Fruit fly (Drosophila melanogaster) whole organism, pupa: Measurements from ENCODE around the gene inaF-D.
A peak's percentile ranks its signal among the peaks of the same experiment; 100 is the strongest.
"Not testable (repeated sequence)": the region's sequence is repeated elsewhere in the genome, so short reads cannot be mapped to it uniquely, and the experiment has no call there.

ENCODE experiments used
- CG10348 ChIP-seq: fragments of 200-800 bp; sonication (Bioruptor generic); IDR thresholded peaks from 2 replicates; pipeline ENCODE4 v1.3.6; 2022; ENCODE audit warnings: missing biosample characterization, missing genetic modification characterization
- CG12605 ChIP-seq: fragments of 200-800 bp; sonication (Bioruptor generic); IDR thresholded peaks from 2 replicates; pipeline ENCODE4 v1.3.6; 2022; ENCODE audit warnings: missing biosample characterization, missing genetic modification characterization
- CG13204 ChIP-seq: fragments of 200-800 bp; sonication (Bioruptor generic); optimal IDR thresholded peaks from 2 replicates; lab custom pipeline; 2018; ENCODE audit warnings: missing biosample characterization, mild to moderate bottlenecking, missing genetic modification characterization, moderate library complexity
- CG14655 ChIP-seq: fragments of 200-800 bp; sonication (Bioruptor generic); optimal IDR thresholded peaks from 3 replicates; lab custom pipeline; 2017; ENCODE audit warnings: mild to moderate bottlenecking, missing biosample characterization, missing genetic modification reagents, missing genetic modification characterization
- CG15710 ChIP-seq: fragments of 200-800 bp; sonication (Bioruptor generic); optimal IDR thresholded peaks from 2 replicates; lab custom pipeline; 2018; ENCODE audit warnings: missing biosample characterization, mild to moderate bottlenecking, missing genetic modification characterization, moderate library complexity
- CG17806 ChIP-seq: fragments of 200-800 bp; sonication (Bioruptor generic); optimal IDR thresholded peaks from 2 replicates; lab custom pipeline; 2018; ENCODE audit warnings: missing biosample characterization, mild to moderate bottlenecking, missing genetic modification characterization, moderate library complexity
- CG32121 ChIP-seq: fragments of 200-800 bp; sonication (Bioruptor generic); IDR thresholded peaks from 2 replicates; pipeline ENCODE4 v1.3.6; 2022; ENCODE audit warnings: missing biosample characterization, missing genetic modification characterization
- CG34367 ChIP-seq: fragments of 200-800 bp; sonication (Bioruptor generic); optimal IDR thresholded peaks from 2 replicates; lab custom pipeline; 2018; ENCODE audit warnings: missing biosample characterization, mild to moderate bottlenecking, missing genetic modification characterization
- CG4496 ChIP-seq: fragments of 200-800 bp; sonication (Bioruptor generic); IDR thresholded peaks from 3 replicates; pipeline ENCODE4 v1.3.6; 2022; ENCODE audit warnings: missing biosample characterization, missing genetic modification characterization
- CG8159 ChIP-seq: fragments of 200-800 bp; sonication (Bioruptor generic); optimal IDR thresholded peaks from 3 replicates; lab custom pipeline; 2018; ENCODE audit warnings: missing biosample characterization, mild to moderate bottlenecking, missing genetic modification characterization, moderate library complexity
- CG8301 ChIP-seq: fragments of 200-800 bp; sonication (Bioruptor generic); optimal IDR thresholded peaks from 2 replicates; lab custom pipeline; 2018; ENCODE audit warnings: missing biosample characterization, mild to moderate bottlenecking, missing genetic modification characterization
- CG9948 ChIP-seq: fragments of 200-800 bp; sonication (Bioruptor generic); optimal IDR thresholded peaks from 2 replicates; lab custom pipeline; 2018; ENCODE audit warnings: missing biosample characterization, mild to moderate bottlenecking, missing genetic modification characterization, moderate library complexity
- D1 ChIP-seq: fragments of 200-800 bp; sonication (Bioruptor generic); optimal IDR thresholded peaks from 2 replicates; lab custom pipeline; 2018; ENCODE audit warnings: missing biosample characterization, mild to moderate bottlenecking, missing genetic modification characterization, moderate library complexity
- EcR ChIP-seq: fragments of 200-800 bp; sonication (Bioruptor generic); optimal IDR thresholded peaks from 3 replicates; lab custom pipeline; 2019; ENCODE audit warnings: missing biosample characterization, missing genetic modification characterization, mild to moderate bottlenecking, moderate library complexity, missing genetic modification reagents
- Ets98B ChIP-seq: fragments of 200-800 bp; sonication (Bioruptor generic); IDR thresholded peaks from 2 replicates; pipeline ENCODE4 v1.3.6; 2022; ENCODE audit warnings: missing biosample characterization, missing genetic modification characterization
- Pif1A ChIP-seq: fragments of 200-800 bp; sonication (Bioruptor generic); optimal IDR thresholded peaks from 3 replicates; lab custom pipeline; 2016; ENCODE audit warnings: missing biosample characterization, missing genetic modification characterization
- Pif1B ChIP-seq: fragments of 200-800 bp; sonication (Bioruptor generic); optimal IDR thresholded peaks from 3 replicates; lab custom pipeline; 2016; ENCODE audit warnings: missing biosample characterization, missing genetic modification characterization
- Snoo ChIP-seq: fragments of 200-800 bp; sonication (Bioruptor generic); optimal IDR thresholded peaks from 3 replicates; lab custom pipeline; 2017; ENCODE audit warnings: missing biosample characterization, mild to moderate bottlenecking, missing genetic modification characterization, inconsistent platforms
- fd96Ca ChIP-seq: fragments of 200-800 bp; sonication (Bioruptor generic); IDR thresholded peaks from 3 replicates; pipeline ENCODE4 v1.3.6; 2022; ENCODE audit warnings: missing biosample characterization, missing genetic modification characterization
- gl ChIP-seq: fragments of 200-800 bp; sonication (Bioruptor generic); optimal IDR thresholded peaks from 2 replicates; lab custom pipeline; 2018; ENCODE audit warnings: missing biosample characterization, mild to moderate bottlenecking, missing genetic modification characterization
- rn ChIP-seq: fragments of 200-800 bp; sonication (Bioruptor generic); IDR thresholded peaks from 2 replicates; pipeline ENCODE4 v1.3.6; 2022; ENCODE audit warnings: missing biosample characterization, missing genetic modification characterization

The inaF-D gene

DNA sequence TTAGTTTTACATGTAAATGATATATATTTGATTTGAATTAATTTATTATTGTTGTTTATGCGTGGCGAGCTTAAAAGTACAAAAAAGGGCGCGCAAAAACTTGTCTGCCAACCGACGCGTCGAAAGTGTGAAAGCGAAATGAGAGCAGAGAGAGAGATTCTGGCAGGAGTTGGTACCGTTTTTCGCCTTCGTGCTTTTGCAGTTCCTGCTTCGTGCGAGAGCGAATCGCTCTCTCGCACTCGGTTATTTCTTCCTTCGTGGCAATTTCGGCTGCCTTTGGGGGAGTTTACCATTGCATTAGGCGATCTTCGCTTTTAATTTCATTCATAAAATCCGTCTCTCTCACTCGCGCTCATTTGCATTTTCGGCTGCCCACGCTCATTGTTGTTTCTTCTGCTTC is at the start of gene inaF-D:
Gene inaF-D (minus strand): TSS at position 101 of the 400 bp plus-strand sequence.
- TF ChIP-seq Snoo = no peak
- no peak for TF ChIP-seq CG34367 (tag; lab: Kevin White, UChicago)
- no peak for TF ChIP-seq gl
- no peak for TF ChIP-seq EcR (GFP tag; lab: Kevin White, UChicago)
- no peak for TF ChIP-seq CG15710 (tag; lab: Kevin White, UChicago)
- TF ChIP-seq CG4496 (GFP tag; lab: Robert Waterston, UW) = no peak
- no peak for TF ChIP-seq CG8159 (tag; lab: Kevin White, UChicago)
- TF ChIP-seq Pif1B = no peak
- no peak for TF ChIP-seq CG13204 (GFP tag; lab: Kevin White, UChicago)
- no peak for TF ChIP-seq Ets98B
- no peak for TF ChIP-seq CG9948 (tag; lab: Kevin White, UChicago)
- TF ChIP-seq D1 (tag; lab: Kevin White, UChicago) = no peak
- TF ChIP-seq CG32121 (GFP tag; lab: Robert Waterston, UW) = no peak
- TF ChIP-seq CG8301 (tag; lab: Kevin White, UChicago) = no peak
- TF ChIP-seq CG12605 (GFP tag; lab: Robert Waterston, UW) = no peak
- TF ChIP-seq fd96Ca = no peak
- TF ChIP-seq CG10348 (GFP tag; lab: Robert Waterston, UW) = no peak
- no peak for TF ChIP-seq Pif1A

DNA sequence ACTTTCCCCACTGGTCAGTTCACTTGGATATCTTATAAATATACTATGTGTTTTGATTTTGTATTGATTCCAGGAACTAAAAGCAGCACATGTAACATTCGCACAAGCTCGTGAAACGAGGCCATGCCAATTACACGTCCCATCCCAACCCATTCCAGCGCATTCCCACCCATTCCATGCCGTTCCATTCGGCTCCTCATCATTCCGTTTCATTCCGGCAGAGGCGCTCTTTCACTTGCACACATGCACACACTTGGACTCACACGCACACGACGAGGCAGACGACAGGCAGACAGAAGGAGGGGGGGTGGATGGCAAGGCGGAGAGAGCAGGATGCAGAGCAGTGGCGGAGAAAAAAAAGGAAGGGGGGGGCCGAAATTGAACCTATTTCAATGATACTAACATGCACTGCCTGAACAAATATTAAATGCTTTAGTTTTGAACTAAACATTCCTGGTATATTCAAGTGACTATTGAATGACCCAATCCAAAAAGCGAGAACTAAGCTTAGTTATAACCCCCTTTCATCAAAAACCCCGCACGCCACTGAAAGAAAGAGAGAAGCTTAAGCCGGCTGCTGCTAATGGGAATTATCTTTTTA is 47.2 kb upstream of the inaF-D start:
- peak; percentile 72 for TF ChIP-seq CG10348 (GFP tag; lab: Robert Waterston, UW)
- TF ChIP-seq CG15710 (tag; lab: Kevin White, UChicago) = peak; percentile 96
- TF ChIP-seq gl = peak; percentile 86
- peak; percentile 95 for TF ChIP-seq CG8159 (tag; lab: Kevin White, UChicago)
- TF ChIP-seq CG12605 (GFP tag; lab: Robert Waterston, UW) = peak; percentile 92
- TF ChIP-seq CG4496 (GFP tag; lab: Robert Waterston, UW) = peak; percentile 92
- peak; percentile 80 for TF ChIP-seq CG32121 (GFP tag; lab: Robert Waterston, UW)
- TF ChIP-seq Pif1A = peak; percentile 92
- peak; percentile 97 for TF ChIP-seq Snoo
- peak; percentile 86 for TF ChIP-seq Pif1B
- TF ChIP-seq fd96Ca = peak; percentile 96
- TF ChIP-seq CG9948 (tag; lab: Kevin White, UChicago) = peak; percentile 95
- peak; percentile 96 for TF ChIP-seq CG14655 (GFP tag; lab: Kevin White, UChicago)
- peak; percentile 93 for TF ChIP-seq CG17806 (tag; lab: Kevin White, UChicago)
- TF ChIP-seq CG13204 (GFP tag; lab: Kevin White, UChicago) = peak; percentile 92
- TF ChIP-seq CG34367 (tag; lab: Kevin White, UChicago) = peak; percentile 95
- no peak for TF ChIP-seq EcR (GFP tag; lab: Kevin White, UChicago)
- TF ChIP-seq D1 (tag; lab: Kevin White, UChicago) = peak; percentile 71
- peak; percentile 79 for TF ChIP-seq rn (GFP tag; lab: Robert Waterston, UW)
- TF ChIP-seq Ets98B = peak; percentile 90
- TF ChIP-seq CG8301 (tag; lab: Kevin White, UChicago) = peak; percentile 94

DNA sequence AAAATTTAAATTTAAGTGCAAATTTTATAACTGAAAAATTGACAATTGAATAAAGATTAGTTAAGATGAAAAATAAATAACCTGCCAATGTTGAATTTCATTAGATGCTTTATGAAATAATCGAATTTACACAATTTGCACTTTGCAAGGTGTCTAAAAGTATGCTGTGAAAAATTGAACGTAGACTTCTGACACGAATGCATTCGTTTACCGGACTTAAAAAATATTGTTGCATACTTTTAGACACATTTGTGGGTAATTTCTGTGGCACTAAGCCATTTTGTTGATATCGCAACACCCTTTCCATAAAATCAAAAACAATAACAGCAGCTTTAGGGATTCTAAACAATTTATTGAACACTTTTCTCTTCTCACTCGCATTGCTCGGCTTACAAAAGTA is 40.5 kb upstream of the inaF-D start:
- TF ChIP-seq CG10348 (GFP tag; lab: Robert Waterston, UW) (no peak), CG13204 (GFP tag; lab: Kevin White, UChicago) (no peak), gl (no peak)

DNA sequence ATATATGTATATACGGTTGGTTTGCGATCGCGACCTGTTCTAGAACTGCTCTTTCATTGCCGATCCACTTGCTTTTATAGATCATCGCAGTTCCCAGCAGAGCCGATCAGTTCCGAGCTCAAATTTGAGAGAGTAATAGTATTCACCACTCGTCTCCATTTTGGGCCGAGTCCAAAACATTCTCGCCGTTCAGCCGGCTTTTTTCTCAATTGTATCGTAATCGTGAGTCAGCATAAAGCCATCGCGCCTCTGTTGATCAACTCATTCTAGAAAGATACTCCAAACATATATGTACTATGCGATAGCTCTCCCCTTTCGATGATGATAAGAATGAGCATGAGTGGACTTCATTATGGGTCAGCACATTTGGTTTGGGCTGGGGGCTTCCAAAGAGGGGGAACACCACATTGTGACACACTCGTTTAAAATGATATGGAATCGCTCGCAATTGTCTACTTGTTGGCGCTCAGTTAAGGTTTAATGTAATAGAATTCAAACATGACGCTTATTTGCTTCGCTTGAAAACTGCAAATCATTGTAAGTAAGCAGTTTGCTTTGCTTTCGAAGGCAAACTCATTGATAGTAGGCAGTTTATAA is 35.7 kb upstream of the inaF-D start, which contains the start of gene CG9360:
Gene CG9360 (minus strand): TSS at position 51 of the 597 bp plus-strand sequence.
- TF ChIP-seq Pif1A = no peak
- 0 out of 3 replicates have a peak, but pooled peaks have one; percentile 18 for TF ChIP-seq CG4496 (GFP tag; lab: Robert Waterston, UW)
- no peak for TF ChIP-seq CG9948 (tag; lab: Kevin White, UChicago)
- TF ChIP-seq Snoo = no peak
- no peak for TF ChIP-seq CG8301 (tag; lab: Kevin White, UChicago)
- no peak for TF ChIP-seq CG32121 (GFP tag; lab: Robert Waterston, UW)

DNA sequence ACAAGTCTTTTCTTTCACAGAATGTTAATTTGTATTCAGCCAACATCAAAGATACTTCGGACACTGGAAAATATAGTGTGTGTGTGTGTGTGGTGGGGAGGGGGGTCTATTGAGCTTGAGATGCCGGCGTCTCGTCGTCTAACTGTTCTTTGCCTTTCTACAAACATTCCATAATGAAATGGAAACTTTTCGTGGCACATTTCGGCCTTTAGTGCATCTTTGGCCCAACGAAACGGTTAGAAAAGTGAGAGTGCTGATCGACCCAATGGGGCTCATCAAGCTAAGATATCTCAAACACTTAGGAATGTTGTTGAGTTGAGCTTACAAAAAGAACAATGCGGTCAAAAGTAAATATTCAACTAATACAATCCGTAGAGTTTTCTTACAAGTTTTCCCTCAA is 28.0 kb upstream of the inaF-D start:
- TF ChIP-seq CG9948 (tag; lab: Kevin White, UChicago) (no peak), D1 (tag; lab: Kevin White, UChicago) (no peak), fd96Ca (no peak), EcR (GFP tag; lab: Kevin White, UChicago) (no peak), CG14655 (GFP tag; lab: Kevin White, UChicago) (no peak), CG13204 (GFP tag; lab: Kevin White, UChicago) (no peak), CG4496 (GFP tag; lab: Robert Waterston, UW) (no peak), CG12605 (GFP tag; lab: Robert Waterston, UW) (no peak), CG17806 (tag; lab: Kevin White, UChicago) (no peak), gl (no peak), CG8301 (tag; lab: Kevin White, UChicago) (no peak), CG15710 (tag; lab: Kevin White, UChicago) (no peak), CG34367 (tag; lab: Kevin White, UChicago) (no peak), CG10348 (GFP tag; lab: Robert Waterston, UW) (no peak)

DNA sequence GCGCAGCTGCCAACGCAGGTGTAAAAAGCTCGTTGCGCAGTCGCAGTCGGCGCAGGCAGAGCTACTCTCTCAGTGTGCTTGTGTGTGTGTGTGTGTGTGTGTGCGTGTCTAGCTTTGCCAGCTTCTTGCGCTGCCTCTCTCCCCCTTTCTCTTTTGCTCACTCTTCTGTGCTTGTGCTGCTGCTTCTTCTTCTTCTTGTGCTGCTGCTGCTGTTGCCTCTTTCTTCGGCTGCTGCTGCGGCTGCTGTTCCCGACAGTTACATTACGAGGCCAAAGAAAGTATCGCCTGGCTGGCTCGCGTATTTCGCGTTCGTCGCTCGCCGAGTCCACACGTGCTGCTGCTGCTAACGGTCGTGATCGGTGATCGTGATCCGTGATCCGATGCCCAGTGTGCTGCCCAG is 25.1 kb upstream of the inaF-D start, which contains the start of gene m:
Gene m (plus strand): TSS at position 301 of the 400 bp plus-strand sequence.
- TF ChIP-seq CG10348 (GFP tag; lab: Robert Waterston, UW); CG32121 (GFP tag; lab: Robert Waterston, UW); CG17806 (tag; lab: Kevin White, UChicago): not testable (repeated sequence)
